Worm (Caenorhabditis elegans): ENCODE results near the gene F13D2.1.

DNA sequence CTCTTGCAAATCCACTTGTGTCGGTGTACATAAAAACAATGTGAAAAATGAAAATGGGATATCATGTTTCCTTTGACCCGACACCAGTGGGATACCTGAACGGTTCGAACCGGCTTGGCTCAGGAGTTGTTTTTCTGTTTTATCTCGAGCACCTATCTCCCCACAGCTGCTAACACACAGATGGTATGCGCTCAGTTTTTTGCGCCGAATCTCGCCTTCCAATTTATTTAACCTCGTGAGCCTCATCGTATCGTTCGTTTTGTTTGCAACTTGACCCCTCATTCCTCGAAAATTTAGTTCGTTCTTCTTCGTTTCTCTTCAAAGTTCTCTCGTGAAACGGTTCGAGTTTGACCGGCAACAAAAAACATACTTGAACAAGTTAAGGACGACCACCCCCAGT is 28.9 kb downstream of the F13D2.1 start, which contains the start of gene C05C9.1:
- no peak for TF ChIP-seq flt-1 (GFP tag; IDR thresholded peaks at IDR 0.05)
- no peak for TF ChIP-seq ztf-23 (GFP tag; IDR thresholded peaks at IDR 0.05)

Data from whole organism, midembryonic.